Worm (Caenorhabditis elegans) whole organism, young adult: ENCODE data around the gene B0218.5.
"Not testable (repeated sequence)": the region's sequence is repeated elsewhere in the genome, so short reads cannot be mapped to it uniquely, and the experiment has no call there.

ENCODE experiments used
- B0261.1 ChIP-seq: sonication (generic microtip); optimal IDR thresholded peaks from 2 replicates; lab custom pipeline; 2016; ENCODE audit warnings: mild to moderate bottlenecking, missing genetic modification characterization, moderate library complexity, missing compliant biosample characterization
- B0336.3 ChIP-seq: fragments of 200-800 bp; sonication (Bioruptor generic); IDR thresholded peaks from 2 replicates; pipeline ENCODE4 v1.3.6; 2022; ENCODE audit warnings: missing genetic modification characterization, missing compliant biosample characterization
- F10E7.11 ChIP-seq: sonication (generic microtip); optimal IDR thresholded peaks from 2 replicates; lab custom pipeline; 2017; ENCODE audit warnings: mild to moderate bottlenecking, missing genetic modification characterization, moderate library complexity, missing compliant biosample characterization
- T26A5.8 ChIP-seq: sonication (generic microtip); optimal IDR thresholded peaks from 2 replicates; lab custom pipeline; 2016; ENCODE audit warnings: missing genetic modification characterization, missing compliant biosample characterization
- ZK185.1 ChIP-seq: sonication (generic microtip); optimal IDR thresholded peaks from 2 replicates; lab custom pipeline; 2016; ENCODE audit warnings: mild to moderate bottlenecking, missing genetic modification characterization, missing compliant biosample characterization; ENCODE audit not compliant: poor library complexity, severe bottlenecking
- ama-1 ChIP-seq, 3 experiments: fragments of 150-350 bp in 1 of 3; sonication (generic microtip) in 2 of 3; optimal IDR thresholded peaks; 2 replicates each; lab custom pipeline; 2014 to 2018; ENCODE audit warnings: missing biosample characterization in 2 of 3, missing genetic modification characterization in 2 of 3, missing genetic modification reagents in 2 of 3
- athp-1 ChIP-seq: sonication (generic microtip); optimal IDR thresholded peaks from 2 replicates; lab custom pipeline; 2017; ENCODE audit warnings: mild to moderate bottlenecking, missing genetic modification characterization, missing compliant biosample characterization
- attf-6 ChIP-seq: fragments of 200-800 bp; sonication (Bioruptor generic); IDR thresholded peaks from 2 replicates; pipeline ENCODE4 v1.3.6; 2022; ENCODE audit warnings: missing genetic modification reagents, missing genetic modification characterization, missing compliant biosample characterization
- bed-1 ChIP-seq: fragments of 200-800 bp; sonication (Bioruptor generic); IDR thresholded peaks from 2 replicates; pipeline ENCODE4 v1.3.6; 2022; ENCODE audit warnings: missing genetic modification reagents, missing genetic modification characterization, missing compliant biosample characterization
- chd-7 ChIP-seq: sonication (generic microtip); optimal IDR thresholded peaks from 2 replicates; lab custom pipeline; 2016; ENCODE audit warnings: mild to moderate bottlenecking, missing genetic modification characterization, moderate library complexity, missing compliant biosample characterization
- dox-1 ChIP-seq: fragments of 200-800 bp; sonication (Bioruptor generic); IDR thresholded peaks from 2 replicates; pipeline ENCODE4 v1.3.6; 2022; ENCODE audit warnings: missing genetic modification reagents, missing genetic modification characterization, missing compliant biosample characterization
- dpl-1 ChIP-seq: fragments of 150-350 bp; optimal IDR thresholded peaks from 2 replicates; lab custom pipeline; 2014; ENCODE audit warnings: missing biosample characterization, missing genetic modification reagents, missing genetic modification characterization
- egrh-3 ChIP-seq: fragments of 200-800 bp; sonication (Bioruptor generic); IDR thresholded peaks from 2 replicates; pipeline ENCODE4 v1.3.6; 2022; ENCODE audit warnings: missing genetic modification reagents, missing genetic modification characterization, missing compliant biosample characterization
- hlh-12 ChIP-seq: sonication (generic microtip); optimal IDR thresholded peaks from 2 replicates; lab custom pipeline; 2016; ENCODE audit warnings: missing genetic modification characterization, missing compliant biosample characterization
- hmg-1.2 ChIP-seq: fragments of 200-800 bp; sonication (Bioruptor generic); IDR thresholded peaks from 2 replicates; pipeline ENCODE4 v1.3.6; 2022; ENCODE audit warnings: missing genetic modification reagents, missing genetic modification characterization, missing compliant biosample characterization
- lin-26 ChIP-seq: fragments of 200-800 bp; sonication (Bioruptor generic); IDR thresholded peaks from 2 replicates; pipeline ENCODE4 v1.3.6; 2022; ENCODE audit warnings: missing genetic modification reagents, missing genetic modification characterization, missing compliant biosample characterization
- lin-54 ChIP-seq: fragments of 200-800 bp; sonication (Bioruptor generic); optimal IDR thresholded peaks from 2 replicates; lab custom pipeline; 2018; ENCODE audit warnings: mild to moderate bottlenecking, missing genetic modification characterization, missing compliant biosample characterization
- mcd-1 ChIP-seq: fragments of 200-800 bp; sonication (Bioruptor generic); IDR thresholded peaks from 2 replicates; pipeline ENCODE4 v1.3.6; 2022; ENCODE audit warnings: missing genetic modification reagents, missing genetic modification characterization, missing compliant biosample characterization
- mel-28 ChIP-seq: sonication (generic microtip); optimal IDR thresholded peaks from 2 replicates; lab custom pipeline; 2016; ENCODE audit warnings: borderline replicate concordance, mild to moderate bottlenecking, missing genetic modification characterization, missing compliant biosample characterization
- nhr-120 ChIP-seq: fragments of 200-800 bp; sonication (Bioruptor generic); IDR thresholded peaks from 2 replicates; pipeline ENCODE4 v1.3.6; 2022; ENCODE audit warnings: missing genetic modification characterization, missing compliant biosample characterization
- nhr-27 ChIP-seq: fragments of 200-800 bp; sonication (Bioruptor generic); optimal IDR thresholded peaks from 2 replicates; lab custom pipeline; 2018; ENCODE audit warnings: mild to moderate bottlenecking, missing genetic modification characterization, moderate library complexity, missing compliant biosample characterization
- rec-8 ChIP-seq, 2 experiments: sonication (generic microtip); optimal IDR thresholded peaks; 2 replicates each; lab custom pipeline; 2016; ENCODE audit warnings: mild to moderate bottlenecking in 2 of 2, missing genetic modification characterization in 2 of 2, missing genetic modification reagents in 2 of 2, missing genotype in 2 of 2, missing biosample characterization in 1 of 2, missing compliant biosample characterization in 1 of 2, moderate library complexity in 1 of 2
- rpc-1 ChIP-seq, 2 experiments: fragments of 150-350 bp in 1 of 2; sonication (generic microtip) in 1 of 2; optimal IDR thresholded peaks; 2 replicates each; lab custom pipeline; 2014 to 2018; ENCODE audit warnings: missing biosample characterization in 1 of 2, missing genetic modification characterization in 1 of 2, missing genetic modification reagents in 1 of 2, missing genotype in 1 of 2
- snpc-1.3 ChIP-seq: sonication (generic microtip); optimal IDR thresholded peaks from 2 replicates; lab custom pipeline; 2017; ENCODE audit warnings: missing genetic modification characterization, mild to moderate bottlenecking, missing compliant biosample characterization, antibody characterized with exemption, moderate library complexity, missing genotype, missing genetic modification reagents; ENCODE audit not compliant: insufficient read depth
- tbp1 ChIP-seq: fragments of 200-800 bp; sonication (Bioruptor generic); optimal IDR thresholded peaks from 2 replicates; lab custom pipeline; 2018; ENCODE audit warnings: mild to moderate bottlenecking, missing genetic modification characterization, missing compliant biosample characterization

B0218.5 gene

DNA sequence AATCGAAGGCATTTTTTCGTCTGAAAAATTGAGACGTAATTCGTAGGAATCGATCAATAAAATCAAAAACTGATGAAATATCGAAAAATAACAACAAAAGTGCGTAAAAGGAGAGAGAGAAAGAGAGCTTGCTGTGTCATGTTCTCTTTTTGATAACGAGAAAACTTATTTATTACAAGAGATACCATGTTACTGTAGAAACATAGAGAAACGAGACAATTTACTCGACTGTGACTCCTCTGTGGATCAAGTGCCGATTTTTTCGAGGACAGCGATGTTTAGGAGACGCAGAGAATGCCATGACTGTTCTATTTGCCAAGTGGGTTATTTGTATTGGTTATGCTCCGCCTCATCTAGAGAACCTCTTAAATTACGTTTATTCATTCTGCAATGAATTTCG is 23.5 kb downstream of the B0218.5 start, which contains the start of gene sph-1 (continued):
- TF ChIP-seq lin-54 (GFP tag; lab: Kevin White, UChicago) (peak; percentile 0), hlh-12 (tag; lab: Kevin White, UChicago) (no peak), B0336.3 (GFP tag; lab: Robert Waterston, UW) (peak; percentile 61; the same call in 1 of the 2 replicates)

DNA sequence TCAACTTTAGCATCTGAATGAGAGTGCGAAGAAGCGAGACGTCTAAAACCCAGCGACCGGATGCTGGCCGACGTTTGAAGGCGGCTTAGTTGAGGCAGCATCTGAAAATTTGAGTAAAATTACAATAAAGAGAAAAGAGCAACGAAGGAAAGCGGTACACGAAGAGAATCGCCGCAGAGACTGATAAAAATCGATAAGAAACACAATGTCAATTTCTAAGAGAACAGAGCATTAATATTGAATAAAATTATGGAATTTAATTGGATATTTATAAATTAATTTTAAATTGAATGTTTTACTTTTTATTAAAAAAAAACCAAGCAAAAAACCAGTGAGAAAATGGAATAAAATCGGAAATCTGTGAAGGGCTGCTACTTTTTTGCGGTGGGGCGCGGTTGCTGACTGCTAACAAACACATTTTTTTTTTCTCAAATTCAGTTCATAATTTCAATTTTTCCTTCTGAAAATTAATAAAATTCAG is 26.9 kb downstream of the B0218.5 start, which contains the start of the genes ndub-11 and moc-3:
Gene ndub-11, minus strand, starts transcription at position 101 of the 481 bp plus-strand sequence.
Gene moc-3, plus strand, starts transcription at position 431 of the 481 bp plus-strand sequence.
- TF ChIP-seq mcd-1 (GFP tag; lab: Robert Waterston, UW) (0 out of 2 replicates have a peak, but pooled peaks have one; percentile 8), rec-8 (tag; optimal IDR thresholded peaks at IDR 0.05; lab: Kevin White, UChicago) (no peak)

ce11 chrIV:8127430-8127829 is 29.6 kb downstream of the B0218.5 start:
- no peak for TF ChIP-seq dox-1
- TF ChIP-seq mel-28, result no peak
- TF ChIP-seq chd-7 (tag; lab: Kevin White, UChicago), result no peak
- no peak for TF ChIP-seq B0261.1 (tag; lab: Kevin White, UChicago)
- TF ChIP-seq ama-1 (optimal IDR thresholded peaks at IDR 0.05; lab: Kevin White, UChicago), result no peak
- no peak for TF ChIP-seq ama-1 (GFP tag; optimal IDR thresholded peaks at IDR 0.05; lab: Kevin White, UChicago)

- TF ChIP-seq nhr-27 (tag; lab: Kevin White, UChicago), result no peak
- TF ChIP-seq B0336.3 (GFP tag; lab: Robert Waterston, UW), result no peak
Measured at ce11 chrIV:8126902-8127301, 30.2 kb downstream of the B0218.5 start, which contains the start of gene ceph-41. ceph-41 (plus strand) TSS chrIV:8127202.

DNA sequence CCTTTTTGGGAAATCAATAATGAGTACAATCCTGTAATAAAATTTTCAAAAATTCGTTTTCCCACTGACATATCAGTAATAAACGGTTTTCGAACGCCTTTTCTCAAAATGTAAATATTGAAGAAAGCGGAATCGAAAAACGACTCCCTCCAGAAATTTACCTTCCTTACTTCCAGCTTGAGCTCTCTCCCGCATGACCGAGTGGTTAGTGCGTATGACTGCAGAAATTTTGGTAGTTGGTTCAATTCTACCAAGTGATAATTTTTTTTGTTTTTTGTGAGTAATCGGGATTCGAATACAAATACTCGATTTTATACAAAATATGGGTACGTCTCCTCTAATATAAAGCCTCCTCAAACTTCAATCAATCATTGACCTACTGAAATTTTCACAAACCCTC is 33.5 kb downstream of the B0218.5 start:
- TF ChIP-seq lin-26 (GFP tag; lab: Robert Waterston, UW), result peak; percentile 65; the same call in 1 of the 2 replicates
- peak; percentile 46 for TF ChIP-seq B0261.1 (tag; lab: Kevin White, UChicago)
- TF ChIP-seq tbp1 (GFP tag; lab: Kevin White, UChicago), result peak; percentile 79
- not testable (repeated sequence) for TF ChIP-seq rpc-1 (optimal IDR thresholded peaks at IDR 0.05; lab: Kevin White, UChicago)
- peak; percentile 27 for TF ChIP-seq rpc-1 (tag; optimal IDR thresholded peaks at IDR 0.05; lab: Kevin White, UChicago)
- peak; percentile 50 for TF ChIP-seq hmg-1.2 (GFP tag; lab: Robert Waterston, UW)
- TF ChIP-seq, all 124 proteins: peak for 5; not testable (repeated sequence) for 119

DNA sequence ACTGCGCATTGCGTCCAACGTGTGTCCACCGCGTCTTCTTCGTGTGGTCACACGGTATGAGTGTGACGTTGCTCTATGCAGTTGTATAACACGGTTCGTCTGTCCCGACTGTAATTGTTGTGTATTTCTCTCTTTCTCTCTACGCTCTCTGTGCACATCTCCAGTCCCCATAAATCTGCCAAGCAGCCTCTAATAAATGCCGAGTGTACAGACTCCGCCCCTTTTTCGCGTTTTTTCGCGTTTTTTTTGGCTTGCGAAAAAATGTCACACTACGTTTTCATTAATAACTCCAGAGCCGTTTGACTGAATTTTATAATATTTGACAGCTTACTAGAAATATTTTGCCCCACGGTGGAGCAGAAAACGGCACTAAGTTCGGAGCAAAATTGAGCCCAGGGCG is 34.7 kb downstream of the B0218.5 start, which contains the start of gene erp-44.3:
Gene erp-44.3, plus strand, starts transcription at position 301 of the 400 bp plus-strand sequence.
- not testable (repeated sequence) for TF ChIP-seq attf-6; bed-1 (GFP tag; lab: Robert Waterston, UW); athp-1 (tag; lab: Kevin White, UChicago)
- TF ChIP-seq, all 124 proteins: peak for 0; not testable (repeated sequence) for 124

ce11 chrIV:8118790-8119189 is 38.3 kb downstream of the B0218.5 start, which contains the start of gene F42G8.8:
F42G8.8 (plus strand) TSS chrIV:8119090.
- TF ChIP-seq T26A5.8 (tag; lab: Kevin White, UChicago) (no peak), dpl-1 (GFP tag; lab: Kevin White, UChicago) (no peak)

DNA sequence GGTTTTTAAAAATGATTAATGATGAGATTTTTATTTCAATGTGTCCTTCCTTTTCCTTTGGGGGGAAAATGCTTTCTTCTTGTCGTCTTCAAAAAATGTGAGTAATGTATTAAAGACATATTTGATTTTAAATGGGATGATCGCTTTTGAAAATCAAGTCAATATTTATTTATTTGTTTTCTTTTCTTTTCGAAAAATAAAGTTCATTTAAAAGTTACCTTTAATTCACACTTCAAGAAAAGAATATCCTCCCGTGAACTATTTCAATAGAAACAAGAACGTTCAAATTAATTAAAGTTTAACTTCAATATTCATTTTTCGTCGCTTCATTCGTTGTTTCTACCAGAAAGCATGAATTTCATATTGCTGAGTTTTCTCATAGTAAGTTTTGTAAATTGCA is 41.6 kb downstream of the B0218.5 start, which contains the start of gene irld-8:
Gene irld-8, plus strand, starts transcription at position 301 of the 400 bp plus-strand sequence.
- TF ChIP-seq nhr-120, result no peak
- TF ChIP-seq, all 124 proteins: peak for 0

DNA sequence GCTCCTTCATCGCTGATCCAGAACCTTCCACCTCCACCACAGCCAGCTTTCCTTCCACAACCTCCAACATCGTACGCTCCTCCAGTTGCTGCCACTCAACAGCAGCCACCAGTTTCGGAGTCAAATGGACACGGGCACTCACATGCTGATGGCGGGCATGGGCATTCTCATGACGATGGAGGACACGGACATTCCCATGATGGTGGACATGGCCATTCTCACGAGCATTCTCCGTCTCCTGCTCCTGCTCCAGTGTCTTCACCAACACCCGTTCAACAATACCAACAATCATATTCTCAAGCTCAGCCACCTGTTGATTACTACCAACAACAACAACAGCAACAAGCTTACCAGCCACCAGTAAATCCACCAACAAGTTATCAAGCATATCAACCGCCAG is 42.5 kb downstream of the B0218.5 start:
- TF ChIP-seq egrh-3 (GFP tag; lab: Robert Waterston, UW) (0 out of 2 replicates have a peak, but pooled peaks have one; percentile 13), nhr-120 (no peak), ZK185.1 (tag; lab: Kevin White, UChicago) (no peak), F10E7.11 (tag; lab: Kevin White, UChicago) (no peak), snpc-1.3 (tag; lab: Kevin White, UChicago) (no peak), mcd-1 (GFP tag; lab: Robert Waterston, UW) (no peak)
- TF ChIP-seq, all 124 proteins: peak for 1
